Worm (Caenorhabditis elegans): ENCODE data around the gene ooc-5.

DNA sequence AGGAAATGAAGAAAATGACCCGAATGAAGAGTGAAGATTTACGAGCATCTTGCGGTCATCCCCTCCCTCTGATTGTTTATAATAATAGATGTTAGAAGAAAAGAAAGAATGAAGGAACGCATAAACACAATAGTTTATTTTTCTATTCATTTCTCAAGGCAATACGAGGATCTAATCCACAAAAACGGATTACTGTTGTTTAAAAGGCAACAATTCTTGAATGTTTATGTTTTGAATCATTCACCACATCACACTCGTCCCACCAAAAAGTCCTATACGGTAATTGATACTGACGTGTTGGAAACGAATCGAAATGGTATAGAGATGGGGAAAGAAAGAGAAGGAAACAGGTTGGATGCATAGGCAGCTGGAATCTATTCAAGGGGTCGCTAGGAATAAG is 28.7 kb downstream of the ooc-5 start:
- TF ChIP-seq unc-130 (GFP tag; optimal IDR thresholded peaks at IDR 0.05), result no peak
- no peak for TF ChIP-seq lsy-2 (tag; optimal IDR thresholded peaks at IDR 0.05)
- TF ChIP-seq lin-38 (GFP tag; IDR thresholded peaks at IDR 0.05), result no peak
- no peak for TF ChIP-seq mep-1 (tag; optimal IDR thresholded peaks at IDR 0.05)
- TF ChIP-seq pha-4 (GFP tag; IDR thresholded peaks at IDR 0.05), result no peak
- TF ChIP-seq pha-4 (tag; optimal IDR thresholded peaks at IDR 0.05), result no peak
- TF ChIP-seq Y75B8A.6 (GFP tag; IDR thresholded peaks at IDR 0.05), result no peak
- TF ChIP-seq nhr-77 (tag; optimal IDR thresholded peaks at IDR 0.05), result no peak
- TF ChIP-seq daf-19 (GFP tag; conservative IDR thresholded peaks at IDR 0.05), result no peak
- TF ChIP-seq madf-5 (GFP tag; IDR thresholded peaks at IDR 0.05), result no peak
